Worm (Caenorhabditis elegans): Measurements from ENCODE around the gene ppfr-4.

The ppfr-4 gene

DNA sequence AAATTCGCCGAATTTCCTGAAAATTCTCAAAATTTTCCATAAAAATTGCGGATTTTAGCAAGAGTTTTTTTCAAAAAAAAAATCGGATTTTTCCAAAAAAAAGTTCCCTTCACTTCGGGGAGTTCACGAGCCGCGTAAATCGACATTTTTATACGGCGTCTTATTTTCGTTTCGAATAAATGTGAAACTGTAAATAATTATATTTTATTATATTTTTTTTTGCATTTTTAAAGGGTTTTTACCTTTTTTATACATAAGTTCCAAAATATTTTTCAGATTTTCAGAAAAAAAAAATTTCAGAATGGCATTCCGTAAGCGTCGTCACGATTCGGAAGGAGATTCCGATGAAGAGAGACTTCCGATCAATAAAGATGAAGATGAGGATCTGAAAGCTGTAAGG is 3.1 kb downstream of the ppfr-4 start, which contains the start of gene Y71H2B.2:
Y71H2B.2 (plus strand) TSS at position 301 of the 400 bp plus-strand sequence.
- TF ChIP-seq eor-1 (tag; optimal IDR thresholded peaks at IDR 0.05), result no peak
- TF ChIP-seq ceh-82 (tag; optimal IDR thresholded peaks at IDR 0.05), result no peak
- no peak for TF ChIP-seq mml-1 (tag; optimal IDR thresholded peaks at IDR 0.05)
- no peak for TF ChIP-seq nfya-1 (tag; optimal IDR thresholded peaks at IDR 0.05; ENCODE audit: insufficient read depth)
- no peak for TF ChIP-seq nhr-43 (tag; optimal IDR thresholded peaks at IDR 0.05; ENCODE audit: poor library complexity, severe bottlenecking)
- TF ChIP-seq nhr-67 (tag; optimal IDR thresholded peaks at IDR 0.05), result no peak
- no peak for TF ChIP-seq hmg-11 (tag; optimal IDR thresholded peaks at IDR 0.05)
- TF ChIP-seq nhr-11 (tag; optimal IDR thresholded peaks at IDR 0.05), result no peak
- TF ChIP-seq zag-1 (tag; optimal IDR thresholded peaks at IDR 0.05), result no peak
- no peak for TF ChIP-seq elt-1 (tag; optimal IDR thresholded peaks at IDR 0.05)
- no peak for TF ChIP-seq ztf-4 (tag; optimal IDR thresholded peaks at IDR 0.05)
- TF ChIP-seq nhr-76 (tag; optimal IDR thresholded peaks at IDR 0.05), result no peak
- TF ChIP-seq aly-2 (tag; optimal IDR thresholded peaks at IDR 0.05), result no peak
- no peak for TF ChIP-seq pqm-1 (tag; optimal IDR thresholded peaks at IDR 0.05)

- TF ChIP-seq fos-1 (tag; optimal IDR thresholded peaks at IDR 0.05) (no peak), nhr-23 (tag; optimal IDR thresholded peaks at IDR 0.05) (peak; percentile 39), lin-15B (tag; optimal IDR thresholded peaks at IDR 0.05) (no peak), pqm-1 (tag; optimal IDR thresholded peaks at IDR 0.05) (no peak)
These were observed 9.0 kb downstream of the ppfr-4 start, which contains the start of gene acbp-8 for ce11 chrIII:2628690-2629089. Gene acbp-8 (plus strand): TSS chrIII:2629013.

ce11 chrIII:2632819-2633398 is 13.2 kb downstream of the ppfr-4 start:
- no peak for TF ChIP-seq unc-39 (tag; optimal IDR thresholded peaks at IDR 0.05)
- peak; percentile 75 for TF ChIP-seq nhr-25 (tag; optimal IDR thresholded peaks at IDR 0.05)
- peak; percentile 89 for TF ChIP-seq nhr-23 (tag; optimal IDR thresholded peaks at IDR 0.05)
- TF ChIP-seq nhr-11 (tag; optimal IDR thresholded peaks at IDR 0.05), result no peak
- TF ChIP-seq nhr-43 (tag; optimal IDR thresholded peaks at IDR 0.05; ENCODE audit: poor library complexity, severe bottlenecking), result peak; percentile 31
- peak; percentile 85 for TF ChIP-seq elt-1 (tag; optimal IDR thresholded peaks at IDR 0.05)

- TF ChIP-seq nhr-23 (tag; optimal IDR thresholded peaks at IDR 0.05) (peak; percentile 71), nhr-237 (tag; optimal IDR thresholded peaks at IDR 0.05) (no peak), ztf-4 (tag; optimal IDR thresholded peaks at IDR 0.05) (no peak), nhr-25 (tag; optimal IDR thresholded peaks at IDR 0.05) (peak; percentile 33)
These were observed 14.8 kb downstream of the ppfr-4 start for ce11 chrIII:2634577-2634976.

DNA sequence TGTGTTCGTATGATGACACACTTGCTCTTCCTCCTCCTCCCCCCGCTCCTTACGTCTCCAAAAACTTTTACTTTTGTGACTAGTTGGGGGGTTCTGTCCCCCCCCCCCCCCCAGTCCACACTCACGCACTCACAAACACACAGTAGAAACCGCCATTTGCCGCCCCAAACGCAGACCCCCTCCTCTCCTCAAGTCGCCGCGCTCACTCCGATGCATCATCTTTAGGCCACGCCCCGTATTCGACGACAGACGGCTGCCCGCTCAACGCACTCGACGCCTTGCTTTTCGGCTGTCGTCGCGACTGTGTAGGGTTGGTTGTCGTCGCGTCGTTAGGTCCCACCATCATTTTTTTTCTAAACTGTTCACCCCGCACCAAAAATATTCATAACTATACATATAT is 16.4 kb downstream of the ppfr-4 start, which contains the start of gene zmp-2:
zmp-2 (plus strand) TSS at position 247 of the 400 bp plus-strand sequence.
- TF ChIP-seq nhr-11 (tag; optimal IDR thresholded peaks at IDR 0.05) (no peak), ZK546.5 (tag; optimal IDR thresholded peaks at IDR 0.05) (no peak), lin-39 (tag; optimal IDR thresholded peaks at IDR 0.05) (no peak), aly-2 (tag; optimal IDR thresholded peaks at IDR 0.05) (no peak), mdl-1 (tag; optimal IDR thresholded peaks at IDR 0.05) (no peak), skn-1 (tag; optimal IDR thresholded peaks at IDR 0.05) (no peak), ceh-16 (tag; optimal IDR thresholded peaks at IDR 0.05) (no peak), sea-2 (GFP tag; optimal IDR thresholded peaks at IDR 0.05) (no peak), nhr-23 (tag; optimal IDR thresholded peaks at IDR 0.05) (no peak), egl-5 (tag; optimal IDR thresholded peaks at IDR 0.05) (no peak), nhr-67 (tag; optimal IDR thresholded peaks at IDR 0.05) (no peak), zag-1 (tag; optimal IDR thresholded peaks at IDR 0.05) (no peak), daf-12 (tag; optimal IDR thresholded peaks at IDR 0.05) (no peak), nfya-1 (tag; optimal IDR thresholded peaks at IDR 0.05; ENCODE audit: insufficient read depth) (no peak), nhr-43 (tag; optimal IDR thresholded peaks at IDR 0.05; ENCODE audit: poor library complexity, severe bottlenecking) (no peak), hmg-11 (tag; optimal IDR thresholded peaks at IDR 0.05) (no peak), elt-1 (tag; optimal IDR thresholded peaks at IDR 0.05) (no peak), ztf-11 (tag; optimal IDR thresholded peaks at IDR 0.05) (no peak), unc-62 (GFP tag; optimal IDR thresholded peaks at IDR 0.05) (no peak)

DNA sequence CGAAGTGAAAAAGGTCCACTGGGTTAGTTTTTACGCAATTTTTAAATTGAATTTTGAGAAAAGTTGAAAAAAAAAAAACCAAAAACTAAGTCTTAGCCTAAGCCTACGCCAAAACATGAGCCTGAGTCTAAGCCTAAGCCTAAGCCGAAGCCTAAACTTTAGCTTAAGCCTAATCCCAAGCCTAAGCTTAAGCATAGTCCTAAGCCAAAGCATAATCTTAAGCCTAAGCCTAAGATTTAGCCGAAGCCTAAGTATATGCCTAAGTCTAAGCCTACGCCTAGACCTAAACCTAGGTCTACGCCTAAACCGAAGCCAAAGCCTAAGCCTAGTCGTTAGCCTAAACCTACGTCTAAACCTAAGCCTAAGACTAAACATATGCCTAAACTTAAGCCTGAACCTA is 21.9 kb downstream of the ppfr-4 start:
- TF ChIP-seq zag-1 (tag; optimal IDR thresholded peaks at IDR 0.05) (no peak), nhr-77 (tag; optimal IDR thresholded peaks at IDR 0.05) (no peak), lin-39 (tag; optimal IDR thresholded peaks at IDR 0.05) (no peak), nfya-1 (tag; optimal IDR thresholded peaks at IDR 0.05; ENCODE audit: insufficient read depth) (no peak), pha-4 (tag; optimal IDR thresholded peaks at IDR 0.05) (no peak), fkh-2 (tag; optimal IDR thresholded peaks at IDR 0.05) (no peak), sea-2 (GFP tag; optimal IDR thresholded peaks at IDR 0.05) (no peak), unc-39 (tag; optimal IDR thresholded peaks at IDR 0.05) (no peak), ama-1 (optimal IDR thresholded peaks at IDR 0.05) (no peak), ceh-28 (tag; optimal IDR thresholded peaks at IDR 0.05) (no peak), nhr-11 (tag; optimal IDR thresholded peaks at IDR 0.05) (no peak), lin-15B (tag; optimal IDR thresholded peaks at IDR 0.05) (no peak), ztf-4 (tag; optimal IDR thresholded peaks at IDR 0.05) (no peak), fos-1 (tag; optimal IDR thresholded peaks at IDR 0.05) (no peak), tbx-2 (tag; optimal IDR thresholded peaks at IDR 0.05) (no peak), nhr-43 (tag; optimal IDR thresholded peaks at IDR 0.05; ENCODE audit: poor library complexity, severe bottlenecking) (no peak)
